Worm (Caenorhabditis elegans) whole organism, L1 larva: ENCODE results near the gene F35E8.13.

Experiments used
- C04F5.9 ChIP-seq: sonication (generic microtip); optimal IDR thresholded peaks from 2 replicates; lab custom pipeline; 2016; ENCODE audit warnings: missing genetic modification characterization, missing compliant biosample characterization
- C16A3.4 ChIP-seq: fragments of 150-350 bp; optimal IDR thresholded peaks from 2 replicates; lab custom pipeline; 2014; ENCODE audit warnings: missing biosample characterization, missing genetic modification characterization
- F16B12.6 ChIP-seq: fragments of 150-350 bp; optimal IDR thresholded peaks from 2 replicates; lab custom pipeline; 2014; ENCODE audit warnings: missing biosample characterization, missing genetic modification characterization
- Y116A8C.19 ChIP-seq: sonication (generic microtip); optimal IDR thresholded peaks from 2 replicates; lab custom pipeline; 2016; ENCODE audit warnings: missing compliant biosample characterization, missing genetic modification characterization, borderline replicate concordance
- aha-1 ChIP-seq: fragments of 150-350 bp; optimal IDR thresholded peaks from 2 replicates; lab custom pipeline; 2014; ENCODE audit warnings: missing biosample characterization, missing genetic modification characterization
- alr-1 ChIP-seq: fragments of 200-800 bp; sonication (Bioruptor generic); optimal IDR thresholded peaks from 2 replicates; lab custom pipeline; 2018; ENCODE audit warnings: borderline replicate concordance, mild to moderate bottlenecking, missing genetic modification characterization, missing compliant biosample characterization
- aly-2 ChIP-seq: fragments of 150-350 bp; optimal IDR thresholded peaks from 2 replicates; lab custom pipeline; 2014; ENCODE audit warnings: missing biosample characterization, missing genetic modification characterization
- ceh-8 ChIP-seq: fragments of 200-800 bp; sonication (Bioruptor generic); optimal IDR thresholded peaks from 2 replicates; lab custom pipeline; 2018; ENCODE audit warnings: mild to moderate bottlenecking, missing genetic modification characterization, moderate library complexity, missing compliant biosample characterization
- ces-1 ChIP-seq: fragments of 150-350 bp; optimal IDR thresholded peaks from 2 replicates; lab custom pipeline; 2014; ENCODE audit warnings: missing biosample characterization, missing genetic modification reagents, missing genetic modification characterization
- dpl-1 ChIP-seq, 3 experiments: fragments of 150-350 bp in 2 of 3; sonication (generic microtip) in 1 of 3; optimal IDR thresholded peaks; 2 replicates each; lab custom pipeline; 2014 to 2017; ENCODE audit warnings: missing biosample characterization in 3 of 3, missing genetic modification characterization in 3 of 3, missing genetic modification reagents in 3 of 3
- dsc-1 ChIP-seq: sonication (generic microtip); optimal IDR thresholded peaks from 2 replicates; lab custom pipeline; 2016; ENCODE audit warnings: mild to moderate bottlenecking, missing genetic modification characterization, missing compliant biosample characterization
- efl-3 ChIP-seq: fragments of 200-800 bp; sonication (Bioruptor generic); optimal IDR thresholded peaks from 2 replicates; lab custom pipeline; 2018; ENCODE audit warnings: mild to moderate bottlenecking, missing genetic modification characterization, missing compliant biosample characterization
- egl-27 ChIP-seq, 2 experiments: fragments of 150-350 bp in 1 of 2; sonication (generic microtip); optimal IDR thresholded peaks; 3 replicates each; lab custom pipeline; 2017 to 2018; ENCODE audit warnings: missing biosample characterization in 2 of 2, missing genetic modification characterization in 2 of 2, missing genetic modification reagents in 2 of 2
- elt-2 ChIP-seq: sonication (generic microtip); optimal IDR thresholded peaks from 2 replicates; lab custom pipeline; 2016; ENCODE audit warnings: missing genetic modification characterization, mild to moderate bottlenecking, inconsistent platforms, missing compliant biosample characterization, missing genetic modification reagents
- fkh-10 ChIP-seq: sonication (generic microtip); optimal IDR thresholded peaks from 2 replicates; lab custom pipeline; 2017; ENCODE audit warnings: missing biosample characterization, missing genetic modification reagents, missing genetic modification characterization
- fos-1 ChIP-seq: fragments of 150-350 bp; optimal IDR thresholded peaks from 2 replicates; lab custom pipeline; 2014; ENCODE audit warnings: missing biosample characterization, missing genetic modification characterization
- grh-1 ChIP-seq: fragments of 200-800 bp; sonication (Bioruptor generic); IDR thresholded peaks from 2 replicates; pipeline ENCODE4 v1.3.6; 2022; ENCODE audit warnings: missing genetic modification reagents, missing genetic modification characterization, missing compliant biosample characterization
- hlh-4 ChIP-seq: sonication (generic microtip); optimal IDR thresholded peaks from 2 replicates; lab custom pipeline; 2016; ENCODE audit warnings: mild to moderate bottlenecking, missing genetic modification characterization, missing compliant biosample characterization
- hpl-2 ChIP-seq: fragments of 150-350 bp; optimal IDR thresholded peaks from 2 replicates; lab custom pipeline; 2014; ENCODE audit warnings: missing biosample characterization, missing genetic modification reagents, missing genetic modification characterization
- irx-1 ChIP-seq: sonication (generic microtip); optimal IDR thresholded peaks from 2 replicates; lab custom pipeline; 2016; ENCODE audit warnings: missing genetic modification characterization, missing compliant biosample characterization
- isw-1 ChIP-seq: fragments of 200-800 bp; sonication (Bioruptor generic); IDR thresholded peaks from 2 replicates; pipeline ENCODE4 v1.3.6; 2022; ENCODE audit warnings: missing genetic modification characterization, missing compliant biosample characterization
- lin-13 ChIP-seq: fragments of 150-350 bp; optimal IDR thresholded peaks from 2 replicates; lab custom pipeline; 2014; ENCODE audit warnings: missing biosample characterization, missing genetic modification reagents, missing genetic modification characterization
- lin-14 ChIP-seq: fragments of 200-800 bp; sonication (Bioruptor generic); optimal IDR thresholded peaks from 2 replicates; lab custom pipeline; 2018; ENCODE audit warnings: mild to moderate bottlenecking, missing genetic modification characterization, moderate library complexity, missing compliant biosample characterization
- lin-15B ChIP-seq: fragments of 150-350 bp; sonication (generic microtip); optimal IDR thresholded peaks from 3 replicates; lab custom pipeline; 2014; ENCODE audit warnings: missing biosample characterization, missing genetic modification characterization
- lin-35 ChIP-seq, 2 experiments: fragments of 150-350 bp; optimal IDR thresholded peaks; 2 replicates each; lab custom pipeline; 2014; ENCODE audit warnings: missing biosample characterization in 2 of 2, missing genetic modification characterization in 2 of 2, missing genetic modification reagents in 2 of 2
- lin-39 ChIP-seq: fragments of 150-350 bp; optimal IDR thresholded peaks from 2 replicates; lab custom pipeline; 2014; ENCODE audit warnings: missing biosample characterization, missing genetic modification reagents, missing genetic modification characterization
- lsy-2 ChIP-seq, 2 experiments: fragments of 150-350 bp; optimal IDR thresholded peaks; 2 replicates each; lab custom pipeline; 2014; ENCODE audit warnings: missing biosample characterization in 2 of 2, missing genetic modification characterization in 2 of 2
- mab-9 ChIP-seq: fragments of 200-800 bp; sonication (Bioruptor generic); IDR thresholded peaks from 2 replicates; pipeline ENCODE4 v1.3.6; 2022; ENCODE audit warnings: missing genetic modification reagents, missing genetic modification characterization, missing compliant biosample characterization
- mdl-1 ChIP-seq, 2 experiments: fragments of 150-350 bp; optimal IDR thresholded peaks; 2 replicates each; lab custom pipeline; 2014 to 2017; ENCODE audit warnings: missing biosample characterization in 2 of 2, missing genetic modification characterization in 2 of 2, inconsistent platforms in 1 of 2
- mef-2 ChIP-seq: fragments of 150-350 bp; optimal IDR thresholded peaks from 2 replicates; lab custom pipeline; 2014; ENCODE audit warnings: missing biosample characterization, missing genetic modification characterization
- nhr-11 ChIP-seq: fragments of 150-350 bp; optimal IDR thresholded peaks from 2 replicates; lab custom pipeline; 2014; ENCODE audit warnings: missing biosample characterization, missing genetic modification characterization
- nhr-71 ChIP-seq: sonication (generic microtip); optimal IDR thresholded peaks from 2 replicates; lab custom pipeline; 2016; ENCODE audit warnings: mild to moderate bottlenecking, missing genetic modification characterization, moderate library complexity, missing compliant biosample characterization
- nhr-84 ChIP-seq: sonication (generic microtip); optimal IDR thresholded peaks from 2 replicates; lab custom pipeline; 2017; ENCODE audit warnings: missing biosample characterization, missing genetic modification characterization
- nhr-90 ChIP-seq: sonication (generic microtip); optimal IDR thresholded peaks from 2 replicates; lab custom pipeline; 2016; ENCODE audit warnings: mild to moderate bottlenecking, missing genetic modification characterization, missing compliant biosample characterization; ENCODE audit not compliant: poor library complexity
- pag-3 ChIP-seq: sonication (generic microtip); optimal IDR thresholded peaks from 2 replicates; lab custom pipeline; 2017; ENCODE audit warnings: missing genetic modification characterization, mild to moderate bottlenecking, missing compliant biosample characterization, antibody characterized with exemption, borderline replicate concordance; ENCODE audit not compliant: insufficient read depth
- pax-3 ChIP-seq: fragments of 200-800 bp; sonication (Bioruptor generic); optimal IDR thresholded peaks from 2 replicates; lab custom pipeline; 2018; ENCODE audit warnings: mild to moderate bottlenecking, missing genetic modification characterization, moderate library complexity, missing compliant biosample characterization
- pqm-1 ChIP-seq: sonication (generic microtip); optimal IDR thresholded peaks from 3 replicates; lab custom pipeline; 2017; ENCODE audit warnings: missing biosample characterization, missing genetic modification characterization
- rnt-1 ChIP-seq: sonication (generic microtip); optimal IDR thresholded peaks from 2 replicates; lab custom pipeline; 2016; ENCODE audit warnings: mild to moderate bottlenecking, missing genetic modification characterization, moderate library complexity, missing compliant biosample characterization
- snu-23 ChIP-seq: sonication (generic microtip); optimal IDR thresholded peaks from 2 replicates; lab custom pipeline; 2016; ENCODE audit warnings: missing genetic modification characterization, missing compliant biosample characterization
- sox-4 ChIP-seq: sonication (generic microtip); optimal IDR thresholded peaks from 2 replicates; lab custom pipeline; 2016; ENCODE audit warnings: missing genetic modification characterization, missing compliant biosample characterization
- swsn-7 ChIP-seq: sonication (generic microtip); optimal IDR thresholded peaks from 2 replicates; lab custom pipeline; 2016; ENCODE audit warnings: missing genetic modification characterization, missing compliant biosample characterization
- tbx-2 ChIP-seq: sonication (generic microtip); optimal IDR thresholded peaks from 2 replicates; lab custom pipeline; 2016; ENCODE audit warnings: missing genetic modification characterization, missing compliant biosample characterization
- tlp-1 ChIP-seq: fragments of 150-350 bp; optimal IDR thresholded peaks from 2 replicates; lab custom pipeline; 2014; ENCODE audit warnings: missing biosample characterization, missing genetic modification characterization
- unc-62 ChIP-seq: fragments of 150-350 bp; optimal IDR thresholded peaks from 2 replicates; lab custom pipeline; 2014; ENCODE audit warnings: missing biosample characterization, missing genetic modification reagents, missing genetic modification characterization
- unc-86 ChIP-seq: sonication (generic microtip); optimal IDR thresholded peaks from 2 replicates; lab custom pipeline; 2016; ENCODE audit warnings: missing genetic modification characterization, missing compliant biosample characterization
- unc-98 ChIP-seq: fragments of 200-800 bp; sonication (Bioruptor generic); IDR thresholded peaks from 2 replicates; pipeline ENCODE4 v1.3.6; 2022; ENCODE audit warnings: missing genetic modification characterization, missing compliant biosample characterization
- zag-1 ChIP-seq: fragments of 150-350 bp; optimal IDR thresholded peaks from 2 replicates; lab custom pipeline; 2014; ENCODE audit warnings: missing biosample characterization, missing genetic modification characterization
- zip-4 ChIP-seq: fragments of 200-800 bp; sonication (Bioruptor generic); optimal IDR thresholded peaks from 2 replicates; lab custom pipeline; 2018; ENCODE audit warnings: mild to moderate bottlenecking, missing genetic modification characterization, moderate library complexity, missing compliant biosample characterization
- ztf-4 ChIP-seq: fragments of 150-350 bp; optimal IDR thresholded peaks from 2 replicates; lab custom pipeline; 2014; ENCODE audit warnings: missing biosample characterization, missing genetic modification characterization

The F35E8.13 gene

ce11 chrV:15922979-15923378 is at the start of gene F35E8.13:
F35E8.13 (plus strand) TSS chrV:15923279.
- TF ChIP-seq rnt-1 (tag; lab: Kevin White, UChicago) (no peak), ceh-8 (no peak), pax-3 (tag; lab: Kevin White, UChicago) (no peak), fos-1 (no peak), zip-4 (GFP tag; lab: Kevin White, UChicago) (no peak), hpl-2 (GFP tag; lab: Kevin White, UChicago) (no peak), aly-2 (tag; lab: Kevin White, UChicago) (no peak), hlh-4 (tag; lab: Kevin White, UChicago) (no peak)

- TF ChIP-seq lsy-2 (tag; optimal IDR thresholded peaks at IDR 0.05; lab: Kevin White, UChicago) (peak; percentile 48 to 63), zip-4 (GFP tag; lab: Kevin White, UChicago) (peak; percentile 18), C16A3.4 (tag; lab: Kevin White, UChicago) (peak; percentile 78), unc-86 (peak; percentile 52), egl-27 (tag; optimal IDR thresholded peaks at IDR 0.05; lab: Kevin White, UChicago) (no peak), fos-1 (peak; percentile 48), mef-2 (tag; lab: Kevin White, UChicago) (no peak), ceh-8 (peak; percentile 57), isw-1 (peak; percentile 38), zag-1 (tag; lab: Kevin White, UChicago) (no peak), fkh-10 (GFP tag; lab: Kevin White, UChicago) (peak; percentile 34), ces-1 (GFP tag; lab: Kevin White, UChicago) (no peak), sox-4 (tag; lab: Kevin White, UChicago) (peak; percentile 24), nhr-11 (tag; lab: Kevin White, UChicago) (no peak), lin-15B (tag; lab: Kevin White, UChicago) (no peak), nhr-90 (tag; lab: Kevin White, UChicago) (peak; percentile 76), aha-1 (no peak), mab-9 (GFP tag; lab: Robert Waterston, UW) (peak; percentile 42; the same call in 1 of the 2 replicates), unc-98 (GFP tag; lab: Robert Waterston, UW) (no peak), hpl-2 (GFP tag; lab: Kevin White, UChicago) (peak; percentile 13), ztf-4 (tag; lab: Kevin White, UChicago) (peak; percentile 8), efl-3 (GFP tag; lab: Kevin White, UChicago) (no peak), F16B12.6 (no peak), swsn-7 (tag; lab: Kevin White, UChicago) (peak; percentile 69), mdl-1 (tag; optimal IDR thresholded peaks at IDR 0.05; lab: Kevin White, UChicago) (peak in 1 of 2 experiments; percentile 76), irx-1 (tag; lab: Kevin White, UChicago) (peak; percentile 41), grh-1 (GFP tag; lab: Robert Waterston, UW) (peak; percentile 25; the same call in 1 of the 2 replicates), C04F5.9 (tag; lab: Kevin White, UChicago) (no peak), pqm-1 (tag; lab: Kevin White, UChicago) (no peak), elt-2 (peak; percentile 59), lin-13 (GFP tag; lab: Kevin White, UChicago) (no peak), lin-39 (tag; lab: Kevin White, UChicago) (no peak), nhr-71 (tag; lab: Kevin White, UChicago) (peak; percentile 76), pag-3 (tag; lab: Kevin White, UChicago) (no peak), lin-14 (GFP tag; lab: Kevin White, UChicago) (no peak), pax-3 (tag; lab: Kevin White, UChicago) (peak; percentile 58), Y116A8C.19 (tag; lab: Kevin White, UChicago) (no peak), snu-23 (GFP tag; lab: Kevin White, UChicago) (peak; percentile 81), lin-35 (GFP tag; optimal IDR thresholded peaks at IDR 0.05; lab: Kevin White, UChicago) (peak; percentile 52 to 82), tbx-2 (tag; lab: Kevin White, UChicago) (peak; percentile 56), aly-2 (tag; lab: Kevin White, UChicago) (peak; percentile 44), dsc-1 (tag; lab: Kevin White, UChicago) (peak; percentile 71), alr-1 (tag; lab: Kevin White, UChicago) (no peak), dpl-1 (GFP tag; optimal IDR thresholded peaks at IDR 0.05; lab: Kevin White, UChicago) (peak; percentile 38 to 64 (median 51)), unc-62 (GFP tag; lab: Kevin White, UChicago) (no peak), nhr-84 (tag; lab: Kevin White, UChicago) (no peak), tlp-1 (no peak)
These were observed 49.3 kb upstream of the F35E8.13 start for ce11 chrV:15873762-15874161.
